Fruit fly (Drosophila melanogaster) whole organism, embryonic: ENCODE data around the gene CG7656.

Experiments used
- CG10366 ChIP-seq: fragments of 200-800 bp; sonication (Bioruptor generic); IDR thresholded peaks from 2 replicates; pipeline ENCODE4 v1.3.6; 2022; ENCODE audit warnings: missing biosample characterization, missing genetic modification characterization
- CG10543 ChIP-seq: fragments of 200-800 bp; sonication (Bioruptor generic); optimal IDR thresholded peaks from 3 replicates; lab custom pipeline; 2017; ENCODE audit warnings: missing biosample characterization, mild to moderate bottlenecking, missing genetic modification characterization, moderate library complexity
- CG11560 ChIP-seq: fragments of 200-800 bp; sonication (Bioruptor generic); IDR thresholded peaks from 3 replicates; pipeline ENCODE4 v1.3.6; 2022; ENCODE audit warnings: missing biosample characterization, missing genetic modification characterization
- CG12071 ChIP-seq: fragments of 200-800 bp; sonication (Bioruptor generic); optimal IDR thresholded peaks from 3 replicates; lab custom pipeline; 2018; ENCODE audit warnings: missing biosample characterization, mild to moderate bottlenecking, missing genetic modification characterization
- CG12236 ChIP-seq: fragments of 200-800 bp; sonication (Bioruptor generic); optimal IDR thresholded peaks from 2 replicates; lab custom pipeline; 2016; ENCODE audit warnings: missing biosample characterization, missing genetic modification characterization
- CG13894 ChIP-seq: fragments of 200-800 bp; sonication (Bioruptor generic); optimal IDR thresholded peaks from 3 replicates; lab custom pipeline; 2018; ENCODE audit warnings: missing biosample characterization, mild to moderate bottlenecking, missing genetic modification characterization, moderate library complexity
- CG1832 ChIP-seq: fragments of 200-800 bp; sonication (Bioruptor generic); optimal IDR thresholded peaks from 2 replicates; lab custom pipeline; 2017; ENCODE audit warnings: missing biosample characterization, mild to moderate bottlenecking, missing genetic modification characterization, inconsistent platforms
- CG18599 ChIP-seq: fragments of 200-800 bp; sonication (Bioruptor generic); optimal IDR thresholded peaks from 3 replicates; lab custom pipeline; 2017; ENCODE audit warnings: missing biosample characterization, missing genetic modification characterization, mild to moderate bottlenecking, moderate library complexity, missing genetic modification reagents
- CG30020 ChIP-seq: fragments of 200-800 bp; optimal IDR thresholded peaks from 2 replicates; lab custom pipeline; 2019; ENCODE audit warnings: missing biosample characterization, mild to moderate bottlenecking, missing genetic modification characterization, moderate library complexity
- CG31441 ChIP-seq: fragments of 200-800 bp; sonication (Bioruptor generic); IDR thresholded peaks from 2 replicates; pipeline ENCODE4 v1.3.6; 2022; ENCODE audit warnings: missing biosample characterization, missing genetic modification characterization
- CG4282 ChIP-seq: fragments of 200-800 bp; sonication (Bioruptor generic); optimal IDR thresholded peaks from 2 replicates; lab custom pipeline; 2016; ENCODE audit warnings: missing biosample characterization, missing genetic modification characterization
- CG4820 ChIP-seq: fragments of 200-800 bp; sonication (Bioruptor generic); optimal IDR thresholded peaks from 3 replicates; lab custom pipeline; 2016; ENCODE audit warnings: missing biosample characterization, missing genetic modification characterization
- CG6272 ChIP-seq: fragments of 200-800 bp; sonication (Bioruptor generic); IDR thresholded peaks from 2 replicates; pipeline ENCODE4 v1.3.6; 2022; ENCODE audit warnings: missing biosample characterization, missing genetic modification characterization
- CG7745 ChIP-seq: fragments of 200-800 bp; sonication (Bioruptor generic); optimal IDR thresholded peaks from 2 replicates; lab custom pipeline; 2018; ENCODE audit warnings: missing biosample characterization, mild to moderate bottlenecking, missing genetic modification characterization, moderate library complexity
- CG8765 ChIP-seq: fragments of 200-800 bp; sonication (Bioruptor generic); IDR thresholded peaks from 2 replicates; pipeline ENCODE4 v1.3.6; 2022; ENCODE audit warnings: missing biosample characterization, missing genetic modification characterization
- CG9932 ChIP-seq: fragments of 200-800 bp; sonication (Bioruptor generic); IDR thresholded peaks from 2 replicates; pipeline ENCODE4 v1.3.6; 2022; ENCODE audit warnings: missing biosample characterization, missing genetic modification characterization
- Ets65A ChIP-seq: fragments of 200-800 bp; sonication (Bioruptor generic); peaks from one replicate; lab custom pipeline; 2016; ENCODE audit warnings: missing biosample characterization, missing genetic modification characterization
- HHEX ChIP-seq: fragments of 200-800 bp; sonication (Bioruptor generic); optimal IDR thresholded peaks from 3 replicates; lab custom pipeline; 2017; ENCODE audit warnings: missing biosample characterization, mild to moderate bottlenecking, missing genetic modification characterization, missing genetic modification reagents
- MBD-R2 ChIP-seq: fragments of 200-800 bp; sonication (Bioruptor generic); IDR thresholded peaks from 2 replicates; pipeline ENCODE4 v1.3.6; 2022; ENCODE audit warnings: missing biosample characterization, missing genetic modification characterization
- Med ChIP-seq: fragments of 200-800 bp; sonication (Bioruptor generic); peaks from one replicate; lab custom pipeline; 2016; ENCODE audit warnings: missing biosample characterization, missing genetic modification characterization, mild to moderate bottlenecking, inconsistent platforms, moderate library complexity
- NFAT ChIP-seq: fragments of 200-800 bp; sonication (Bioruptor generic); IDR thresholded peaks from 2 replicates; pipeline ENCODE4 v1.3.6; 2022; ENCODE audit warnings: missing biosample characterization, missing genetic modification characterization
- ab ChIP-seq: fragments of 200-800 bp; sonication (Bioruptor generic); optimal IDR thresholded peaks from 2 replicates; lab custom pipeline; 2016; ENCODE audit warnings: missing biosample characterization, missing genetic modification characterization
- abd-A ChIP-seq: fragments of 200-800 bp; sonication (Bioruptor generic); optimal IDR thresholded peaks from 3 replicates; lab custom pipeline; 2019; ENCODE audit warnings: missing biosample characterization, mild to moderate bottlenecking, missing genetic modification characterization, moderate library complexity
- crol ChIP-seq: fragments of 200-800 bp; sonication (Bioruptor generic); IDR thresholded peaks from 2 replicates; pipeline ENCODE4 v1.3.6; 2022; ENCODE audit warnings: missing biosample characterization, missing genetic modification characterization
- ftz-f1 ChIP-seq: fragments of 200-800 bp; sonication (Bioruptor generic); optimal IDR thresholded peaks from 2 replicates; lab custom pipeline; 2016; ENCODE audit warnings: missing biosample characterization, missing genetic modification characterization
- knrl ChIP-seq: fragments of 200-800 bp; sonication (Bioruptor generic); IDR thresholded peaks from 3 replicates; pipeline ENCODE4 v1.3.6; 2022; ENCODE audit warnings: missing biosample characterization, missing genetic modification characterization; ENCODE audit not compliant: partially characterized antibody
- lab ChIP-seq: fragments of 200-800 bp; sonication (Bioruptor generic); optimal IDR thresholded peaks from 3 replicates; lab custom pipeline; 2017; ENCODE audit warnings: missing biosample characterization, missing genetic modification characterization, mild to moderate bottlenecking, moderate library complexity, missing genetic modification reagents
- luna ChIP-seq: fragments of 200-800 bp; sonication (Bioruptor generic); optimal IDR thresholded peaks from 2 replicates; lab custom pipeline; 2016; ENCODE audit warnings: missing biosample characterization, missing genetic modification characterization
- mirr ChIP-seq: fragments of 200-800 bp; sonication (Bioruptor generic); optimal IDR thresholded peaks from 3 replicates; lab custom pipeline; 2018; ENCODE audit warnings: missing biosample characterization, mild to moderate bottlenecking, missing genetic modification characterization
- nau ChIP-seq: fragments of 200-800 bp; sonication (Bioruptor generic); optimal IDR thresholded peaks from 3 replicates; lab custom pipeline; 2017; ENCODE audit warnings: missing biosample characterization, mild to moderate bottlenecking, missing genetic modification characterization, missing genetic modification reagents
- onecut ChIP-seq: fragments of 200-800 bp; sonication (Bioruptor generic); IDR thresholded peaks from 2 replicates; pipeline ENCODE4 v1.3.6; 2022; ENCODE audit warnings: missing biosample characterization, missing genetic modification characterization
- pum ChIP-seq: fragments of 200-800 bp; sonication (Bioruptor generic); optimal IDR thresholded peaks from 2 replicates; lab custom pipeline; 2016; ENCODE audit warnings: missing biosample characterization, missing genetic modification characterization
- scrt ChIP-seq: fragments of 200-800 bp; sonication (Bioruptor generic); optimal IDR thresholded peaks from 2 replicates; lab custom pipeline; 2018; ENCODE audit warnings: missing biosample characterization, mild to moderate bottlenecking, missing genetic modification characterization, moderate library complexity
- sob ChIP-seq: fragments of 200-800 bp; sonication (Bioruptor generic); IDR thresholded peaks from 2 replicates; pipeline ENCODE4 v1.3.6; 2022; ENCODE audit warnings: missing biosample characterization, missing genetic modification characterization
- stc ChIP-seq: fragments of 200-800 bp; sonication (Bioruptor generic); IDR thresholded peaks from 2 replicates; pipeline ENCODE4 v1.3.6; 2022; ENCODE audit warnings: missing biosample characterization, missing genetic modification characterization
- tio ChIP-seq: fragments of 200-800 bp; sonication (Bioruptor generic); optimal IDR thresholded peaks from 2 replicates; lab custom pipeline; 2017; ENCODE audit warnings: missing biosample characterization, missing genetic modification characterization, inconsistent platforms
- toy ChIP-seq: fragments of 200-800 bp; sonication (Bioruptor generic); IDR thresholded peaks from 2 replicates; pipeline ENCODE4 v1.3.6; 2022; ENCODE audit warnings: missing biosample characterization, missing genetic modification characterization
- wdn ChIP-seq: fragments of 200-800 bp; sonication (Bioruptor generic); IDR thresholded peaks from 2 replicates; pipeline ENCODE4 v1.3.6; 2022; ENCODE audit warnings: missing biosample characterization, missing genetic modification characterization
- wor ChIP-seq: fragments of 200-800 bp; sonication (Bioruptor generic); IDR thresholded peaks from 2 replicates; pipeline ENCODE4 v1.3.6; 2022; ENCODE audit warnings: missing biosample characterization, missing genetic modification characterization

CG7656 gene

DNA sequence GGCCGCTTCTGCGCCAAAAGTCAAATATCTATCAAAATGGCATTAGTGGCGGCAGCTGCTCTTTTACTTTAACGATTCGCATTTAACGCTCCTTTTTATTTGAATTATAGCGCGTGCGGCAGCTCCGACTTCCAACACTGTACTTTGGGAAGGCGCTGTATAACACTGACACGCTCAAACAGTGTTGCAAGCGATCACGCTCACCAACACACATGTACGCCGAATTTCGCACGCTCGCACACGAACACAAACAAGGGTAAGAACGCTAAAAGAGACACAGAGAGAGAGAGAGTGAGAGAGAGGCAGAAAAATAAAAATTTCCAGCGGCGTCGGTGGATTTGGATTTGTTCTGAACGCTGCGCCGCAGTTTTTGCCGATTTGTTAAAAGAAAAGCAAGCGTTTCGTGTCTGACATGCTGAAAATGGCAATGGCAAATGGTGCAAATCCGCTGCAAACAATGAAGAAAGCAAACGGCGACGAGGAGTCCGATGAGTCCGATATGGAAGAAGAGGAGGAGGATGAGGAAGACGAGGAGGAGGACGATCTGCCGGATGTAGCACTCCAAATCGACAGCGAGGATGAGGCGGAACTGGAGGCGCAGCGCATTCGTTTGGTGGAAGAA, 31.8 kb upstream of the CG7656 start, which contains the start of gene Phs (continued):
- TF ChIP-seq CG12236 (GFP tag; lab: Kevin White, UChicago), result peak; percentile 56
- TF ChIP-seq wor (GFP tag; lab: Robert Waterston, UW), result no peak
- TF ChIP-seq stc (GFP tag; lab: Robert Waterston, UW), result peak; percentile 48; the same call in 1 of the 2 replicates
- peak; percentile 71 for TF ChIP-seq nau
- peak; percentile 86 for TF ChIP-seq CG4282 (GFP tag; lab: Kevin White, UChicago)
- peak; percentile 16 for TF ChIP-seq CG30020 (tag; lab: Kevin White, UChicago)
- peak; percentile 89 for TF ChIP-seq pum
- TF ChIP-seq CG31441 (GFP tag; lab: Robert Waterston, UW), result peak; percentile 46; the same call in 1 of the 2 replicates
- peak; percentile 71 for TF ChIP-seq CG10366 (GFP tag; lab: Robert Waterston, UW)

DNA sequence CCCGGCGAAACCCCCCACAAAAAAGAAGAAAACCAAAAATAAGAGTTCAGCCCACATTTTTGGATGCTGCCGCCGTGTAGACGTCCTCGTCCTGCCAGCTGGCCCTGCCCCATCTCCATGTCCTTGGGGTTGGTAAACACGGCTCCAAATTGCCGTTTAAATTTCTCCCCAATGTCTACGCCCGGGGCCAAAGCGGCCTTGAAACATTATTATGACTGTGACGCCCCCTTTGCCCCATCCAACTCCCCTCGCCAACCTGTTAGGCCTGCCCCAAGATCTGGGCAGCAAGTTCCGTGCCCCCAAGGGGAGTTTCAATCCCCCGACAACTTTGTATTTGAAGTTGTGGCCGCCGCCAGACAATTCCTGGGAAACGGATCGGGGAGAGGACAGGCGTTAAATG, 28.9 kb upstream of the CG7656 start:
- peak; percentile 14 for TF ChIP-seq lab (GFP tag; lab: Kevin White, UChicago)
- TF ChIP-seq CG10543 (GFP tag; lab: Kevin White, UChicago), result peak; percentile 28
- 0 out of 2 replicates have a peak, but pooled peaks have one; percentile 5 for TF ChIP-seq CG6272 (GFP tag; lab: Robert Waterston, UW)
- peak; percentile 83 for TF ChIP-seq CG13894
- no peak for TF ChIP-seq CG7745 (tag; lab: Kevin White, UChicago)
- no peak for TF ChIP-seq CG8765 (GFP tag; lab: Robert Waterston, UW)
- TF ChIP-seq HHEX (GFP tag; lab: Kevin White, UChicago), result no peak
- TF ChIP-seq ftz-f1 (GFP tag; lab: Kevin White, UChicago), result peak; percentile 11
- 0 out of 3 replicates have a peak, but pooled peaks have one; percentile 24 for TF ChIP-seq knrl (GFP tag; lab: Robert Waterston, UW)
- peak; percentile 30 for TF ChIP-seq CG18599 (GFP tag; lab: Kevin White, UChicago)
- 0 out of 2 replicates have a peak, but pooled peaks have one; percentile 8 for TF ChIP-seq wdn
- TF ChIP-seq sob (GFP tag; lab: Robert Waterston, UW), result peak; percentile 5; the same call in 1 of the 2 replicates
- peak; percentile 67 for TF ChIP-seq crol (GFP tag; lab: Robert Waterston, UW)
- no peak for TF ChIP-seq luna (GFP tag; lab: Kevin White, UChicago)
- TF ChIP-seq NFAT (GFP tag; lab: Robert Waterston, UW), result 0 out of 2 replicates have a peak, but pooled peaks have one; percentile 23
- 0 out of 2 replicates have a peak, but pooled peaks have one; percentile 31 for TF ChIP-seq CG9932 (GFP tag; lab: Robert Waterston, UW)
- no peak for TF ChIP-seq tio (GFP tag; lab: Kevin White, UChicago)
- TF ChIP-seq MBD-R2, result 0 out of 2 replicates have a peak, but pooled peaks have one; percentile 11
- TF ChIP-seq mirr, result peak; percentile 69
- TF ChIP-seq CG11560, result 0 out of 3 replicates have a peak, but pooled peaks have one; percentile 33
- TF ChIP-seq CG12071, result peak; percentile 10
- peak; percentile 62 for TF ChIP-seq scrt (GFP tag; lab: Kevin White, UChicago)
- TF ChIP-seq toy (GFP tag; lab: Robert Waterston, UW), result no peak
- TF ChIP-seq abd-A (tag; lab: Kevin White, UChicago), result peak; percentile 98
- no peak for TF ChIP-seq CG4820
- peak; percentile 18 for TF ChIP-seq CG1832
- TF ChIP-seq Ets65A, result peak; percentile 80
- peak; percentile 81 for TF ChIP-seq Med (GFP tag; lab: Kevin White, UChicago)
- no peak for TF ChIP-seq onecut (GFP tag; lab: Robert Waterston, UW)
- TF ChIP-seq ab (GFP tag; lab: Kevin White, UChicago), result no peak
